Worm (Caenorhabditis elegans) whole organism, L1 larva: ENCODE results near the gene Y119D3B.12.
A peak's percentile ranks its signal among the peaks of the same experiment; 100 is the strongest.
"Not testable (repeated sequence)": the region's sequence is repeated elsewhere in the genome, so short reads cannot be mapped to it uniquely, and the experiment has no call there.

Experiments
- F16B12.6 ChIP-seq: fragments of 150-350 bp; optimal IDR thresholded peaks from 2 replicates; lab custom pipeline; 2014; ENCODE audit warnings: missing biosample characterization, missing genetic modification characterization
- ama-1 ChIP-seq: fragments of 150-350 bp; optimal IDR thresholded peaks from 2 replicates; lab custom pipeline; 2014
- blmp-1 ChIP-seq: fragments of 150-350 bp; optimal IDR thresholded peaks from 2 replicates; lab custom pipeline; 2014; ENCODE audit warnings: missing biosample characterization, missing genetic modification characterization
- ceh-63 ChIP-seq: fragments of 200-800 bp; sonication (Bioruptor generic); optimal IDR thresholded peaks from 2 replicates; lab custom pipeline; 2018; ENCODE audit warnings: mild to moderate bottlenecking, missing genetic modification characterization, missing compliant biosample characterization
- ces-1 ChIP-seq: fragments of 150-350 bp; optimal IDR thresholded peaks from 2 replicates; lab custom pipeline; 2014; ENCODE audit warnings: missing biosample characterization, missing genetic modification reagents, missing genetic modification characterization
- dpl-1 ChIP-seq, 3 experiments: fragments of 150-350 bp in 2 of 3; sonication (generic microtip) in 1 of 3; optimal IDR thresholded peaks; 2 replicates each; lab custom pipeline; 2014 to 2017; ENCODE audit warnings: missing biosample characterization in 3 of 3, missing genetic modification characterization in 3 of 3, missing genetic modification reagents in 3 of 3
- efl-3 ChIP-seq: fragments of 200-800 bp; sonication (Bioruptor generic); optimal IDR thresholded peaks from 2 replicates; lab custom pipeline; 2018; ENCODE audit warnings: mild to moderate bottlenecking, missing genetic modification characterization, missing compliant biosample characterization
- egl-27 ChIP-seq, 2 experiments: fragments of 150-350 bp in 1 of 2; sonication (generic microtip); optimal IDR thresholded peaks; 3 replicates each; lab custom pipeline; 2017 to 2018; ENCODE audit warnings: missing biosample characterization in 2 of 2, missing genetic modification characterization in 2 of 2, missing genetic modification reagents in 2 of 2
- elt-3 ChIP-seq, 6 experiments: fragments of 150-350 bp in 1 of 6; sonication (generic microtip); optimal IDR thresholded peaks; 2 replicates each; lab custom pipeline; 2017 to 2018; ENCODE audit warnings: missing biosample characterization in 6 of 6, missing genetic modification characterization in 6 of 6, inconsistent platforms in 1 of 6
- fkh-8 ChIP-seq: sonication (generic microtip); optimal IDR thresholded peaks from 2 replicates; lab custom pipeline; 2016; ENCODE audit warnings: mild to moderate bottlenecking, missing genetic modification characterization, missing compliant biosample characterization
- hpl-2 ChIP-seq: fragments of 150-350 bp; optimal IDR thresholded peaks from 2 replicates; lab custom pipeline; 2014; ENCODE audit warnings: missing biosample characterization, missing genetic modification reagents, missing genetic modification characterization
- irx-1 ChIP-seq: sonication (generic microtip); optimal IDR thresholded peaks from 2 replicates; lab custom pipeline; 2016; ENCODE audit warnings: missing genetic modification characterization, missing compliant biosample characterization
- lin-35 ChIP-seq, 2 experiments: fragments of 150-350 bp; optimal IDR thresholded peaks; 2 replicates each; lab custom pipeline; 2014; ENCODE audit warnings: missing biosample characterization in 2 of 2, missing genetic modification characterization in 2 of 2, missing genetic modification reagents in 2 of 2
- lsy-2 ChIP-seq, 2 experiments: fragments of 150-350 bp; optimal IDR thresholded peaks; 2 replicates each; lab custom pipeline; 2014; ENCODE audit warnings: missing biosample characterization in 2 of 2, missing genetic modification characterization in 2 of 2
- mef-2 ChIP-seq: fragments of 150-350 bp; optimal IDR thresholded peaks from 2 replicates; lab custom pipeline; 2014; ENCODE audit warnings: missing biosample characterization, missing genetic modification characterization
- nhr-11 ChIP-seq: fragments of 150-350 bp; optimal IDR thresholded peaks from 2 replicates; lab custom pipeline; 2014; ENCODE audit warnings: missing biosample characterization, missing genetic modification characterization
- nhr-12 ChIP-seq: sonication (generic microtip); optimal IDR thresholded peaks from 2 replicates; lab custom pipeline; 2017; ENCODE audit warnings: missing biosample characterization, missing genetic modification characterization
- nhr-71 ChIP-seq: sonication (generic microtip); optimal IDR thresholded peaks from 2 replicates; lab custom pipeline; 2016; ENCODE audit warnings: mild to moderate bottlenecking, missing genetic modification characterization, moderate library complexity, missing compliant biosample characterization
- nhr-76 ChIP-seq: sonication (generic microtip); optimal IDR thresholded peaks from 2 replicates; lab custom pipeline; 2017; ENCODE audit warnings: missing biosample characterization, missing genetic modification characterization
- nhr-77 ChIP-seq: fragments of 150-350 bp; optimal IDR thresholded peaks from 2 replicates; lab custom pipeline; 2014; ENCODE audit warnings: missing biosample characterization, missing genetic modification characterization
- nhr-90 ChIP-seq: sonication (generic microtip); optimal IDR thresholded peaks from 2 replicates; lab custom pipeline; 2016; ENCODE audit warnings: mild to moderate bottlenecking, missing genetic modification characterization, missing compliant biosample characterization; ENCODE audit not compliant: poor library complexity
- pqm-1 ChIP-seq: sonication (generic microtip); optimal IDR thresholded peaks from 3 replicates; lab custom pipeline; 2017; ENCODE audit warnings: missing biosample characterization, missing genetic modification characterization
- snpc-4 ChIP-seq: fragments of 150-350 bp; optimal IDR thresholded peaks from 2 replicates; lab custom pipeline; 2014; ENCODE audit warnings: missing biosample characterization, missing genetic modification characterization
- sup-37 ChIP-seq: fragments of 200-800 bp; sonication (Bioruptor generic); optimal IDR thresholded peaks from 2 replicates; lab custom pipeline; 2018; ENCODE audit warnings: mild to moderate bottlenecking, missing genetic modification characterization, missing compliant biosample characterization
- xbp-1 ChIP-seq: sonication (generic microtip); optimal IDR thresholded peaks from 2 replicates; lab custom pipeline; 2016; ENCODE audit warnings: missing genetic modification characterization, missing compliant biosample characterization
- ztf-11 ChIP-seq, 2 experiments: sonication (generic microtip); optimal IDR thresholded peaks; 2 replicates each; lab custom pipeline; 2016 to 2017; ENCODE audit warnings: missing genetic modification characterization in 2 of 2, missing biosample characterization in 1 of 2, missing compliant biosample characterization in 1 of 2

Y119D3B.12 gene

DNA sequence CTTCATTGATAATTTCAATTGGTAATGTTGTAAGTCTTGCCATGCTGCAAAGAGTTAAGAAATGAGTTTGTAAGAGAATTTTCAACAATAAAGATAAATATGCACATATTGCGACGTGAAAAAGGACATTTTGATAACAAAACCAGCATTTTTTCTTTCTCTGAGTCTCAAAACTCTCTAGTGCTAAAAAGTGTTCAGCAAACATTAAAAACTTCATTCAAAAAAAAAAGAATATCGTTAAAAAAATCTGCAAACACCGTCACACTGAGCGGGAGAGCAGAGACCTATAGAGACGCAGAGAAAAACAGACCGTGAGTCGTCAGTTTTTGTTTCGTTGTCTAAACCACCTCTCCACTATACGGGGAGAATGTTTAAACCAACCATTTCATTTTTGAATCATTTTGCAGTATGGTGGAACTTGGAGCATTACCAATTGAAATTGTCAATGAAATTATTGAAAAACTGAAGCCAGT is 46.8 kb downstream of the Y119D3B.12 start, which contains the start of the genes fbxa-76 and fbxa-77 (continued):
- no peak for TF ChIP-seq nhr-76 (tag; lab: Kevin White, UChicago)
- TF ChIP-seq ces-1, result no peak
- TF ChIP-seq ama-1, result no peak
- TF ChIP-seq snpc-4 (tag; lab: Kevin White, UChicago), result no peak
- peak; percentile 20 for TF ChIP-seq nhr-71 (tag; lab: Kevin White, UChicago)
- no peak for TF ChIP-seq egl-27 (tag; optimal IDR thresholded peaks at IDR 0.05; lab: Kevin White, UChicago)
- TF ChIP-seq fkh-8 (tag; lab: Kevin White, UChicago), result no peak
- TF ChIP-seq blmp-1 (tag; lab: Kevin White, UChicago), result peak; percentile 31
- TF ChIP-seq nhr-11 (tag; lab: Kevin White, UChicago), result no peak
- no peak for TF ChIP-seq sup-37 (GFP tag; lab: Kevin White, UChicago)
- TF ChIP-seq pqm-1, result no peak
- TF ChIP-seq irx-1 (tag; lab: Kevin White, UChicago), result no peak
- no peak for TF ChIP-seq hpl-2
- no peak for TF ChIP-seq elt-3 (tag; optimal IDR thresholded peaks at IDR 0.05; lab: Kevin White, UChicago)
- TF ChIP-seq xbp-1 (tag; lab: Kevin White, UChicago), result no peak
- TF ChIP-seq F16B12.6 (tag; lab: Kevin White, UChicago), result peak; percentile 67
- no peak for TF ChIP-seq ceh-63
- TF ChIP-seq nhr-12 (tag; lab: Kevin White, UChicago), result no peak
- peak; percentile 41 to 65 for TF ChIP-seq lin-35 (GFP tag; optimal IDR thresholded peaks at IDR 0.05; lab: Kevin White, UChicago)
- peak in 1 of 2 experiments; percentile 64 for TF ChIP-seq lsy-2 (tag; optimal IDR thresholded peaks at IDR 0.05; lab: Kevin White, UChicago)
- peak; percentile 3 for TF ChIP-seq nhr-77 (tag; lab: Kevin White, UChicago)
- TF ChIP-seq ztf-11 (tag; optimal IDR thresholded peaks at IDR 0.05; lab: Kevin White, UChicago), result no peak
- peak; percentile 24 to 45 (median 37) for TF ChIP-seq dpl-1 (GFP tag; optimal IDR thresholded peaks at IDR 0.05; lab: Kevin White, UChicago)
- TF ChIP-seq nhr-90 (tag; lab: Kevin White, UChicago), result no peak

DNA sequence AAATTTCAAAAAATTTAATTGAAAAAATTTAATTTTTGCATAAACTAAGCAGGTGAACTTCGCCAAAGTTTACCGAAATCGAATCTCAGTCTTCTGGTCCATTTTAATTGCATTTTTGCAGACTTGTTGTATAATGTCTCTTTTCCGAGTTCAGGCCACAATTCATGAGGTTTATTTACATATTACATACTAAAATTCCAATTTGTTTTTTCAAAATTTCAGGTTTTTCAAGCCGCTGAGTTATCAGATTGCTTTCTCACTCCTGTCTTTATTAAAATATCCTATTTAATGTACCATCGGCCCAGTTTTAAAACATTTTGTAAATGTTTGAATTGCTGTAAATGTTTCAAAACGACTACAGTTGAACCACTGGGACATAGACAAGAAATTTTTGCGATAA is 54.2 kb downstream of the Y119D3B.12 start, which contains the start of gene fbxa-208:
Gene fbxa-208, plus strand, starts transcription at position 301 of the 400 bp plus-strand sequence.
- TF ChIP-seq mef-2 (tag; lab: Kevin White, UChicago); efl-3 (GFP tag; lab: Kevin White, UChicago); nhr-11 (tag; lab: Kevin White, UChicago): not testable (repeated sequence)
- TF ChIP-seq, all 84 proteins: peak for 0; not testable (repeated sequence) for 84
